Fruit fly (Drosophila melanogaster): ENCODE data around the gene Nhe2.
A peak's percentile ranks its signal among the peaks of the same experiment; 100 is the strongest.

Nhe2 gene

dm6 chr2L:21163311-21163842 lies 59.0 kb downstream of the Nhe2 start, which contains the start of gene Noc2 (continued):
- peak; percentile 7 for TF ChIP-seq CG17359 (tag; optimal IDR thresholded peaks at IDR 0.05)
- TF ChIP-seq row (GFP tag; IDR thresholded peaks at IDR 0.05): peak; percentile 70
- no peak for TF ChIP-seq Myb (GFP tag; optimal IDR thresholded peaks at IDR 0.05)
- peak; percentile 37 for TF ChIP-seq CG15514 (GFP tag; optimal IDR thresholded peaks at IDR 0.05)
- peak; percentile 43 for TF ChIP-seq CG18619 (GFP tag; optimal IDR thresholded peaks at IDR 0.05)
- peak; percentile 5 for TF ChIP-seq D19A (tag; optimal IDR thresholded peaks at IDR 0.05)
- TF ChIP-seq Atf6 (GFP tag; IDR thresholded peaks at IDR 0.05): 0 out of 2 replicates have a peak, but pooled peaks have one; percentile 14
- peak; percentile 23 for TF ChIP-seq BEAF-32 (GFP tag; optimal IDR thresholded peaks at IDR 0.05)
- peak; percentile 54 for TF ChIP-seq Abd-B (GFP tag; optimal IDR thresholded peaks at IDR 0.05)
- TF ChIP-seq Chrac-16 (GFP tag; optimal IDR thresholded peaks at IDR 0.05): peak; percentile 34
- TF ChIP-seq CG13624 (GFP tag; optimal IDR thresholded peaks at IDR 0.05): no peak
- no peak for TF ChIP-seq Dek (tag; optimal IDR thresholded peaks at IDR 0.05)
- TF ChIP-seq CG4617 (GFP tag; optimal IDR thresholded peaks at IDR 0.05; ENCODE audit: borderline replicate concordance): peak; percentile 55
- TF ChIP-seq Hsf (GFP tag; optimal IDR thresholded peaks at IDR 0.05): peak; percentile 43
- peak; percentile 58 for TF ChIP-seq CG14014 (GFP tag; IDR thresholded peaks at IDR 0.05)
- peak; percentile 61 for TF ChIP-seq Ptx1 (GFP tag; IDR thresholded peaks at IDR 0.05)
- TF ChIP-seq Jarid2 (GFP tag; optimal IDR thresholded peaks at IDR 0.05): no peak
- TF ChIP-seq CG6175 (GFP tag; IDR thresholded peaks at IDR 0.05): no peak
- TF ChIP-seq CG17186 (GFP tag; optimal IDR thresholded peaks at IDR 0.05): no peak
- TF ChIP-seq shn (GFP tag; optimal IDR thresholded peaks at IDR 0.05): peak; percentile 10
- TF ChIP-seq CG12104 (GFP tag; optimal IDR thresholded peaks at IDR 0.05): no peak
- no peak for TF ChIP-seq gsb-n (tag; optimal IDR thresholded peaks at IDR 0.05)
- no peak for TF ChIP-seq Six4 (GFP tag; optimal IDR thresholded peaks at IDR 0.05)
- TF ChIP-seq bbx (GFP tag; IDR thresholded peaks at IDR 0.05; ENCODE audit: partially characterized antibody): no peak
- TF ChIP-seq Lhr (GFP tag; optimal IDR thresholded peaks at IDR 0.05): peak; percentile 15
- peak; percentile 96 for TF ChIP-seq dm (GFP tag; optimal IDR thresholded peaks at IDR 0.05)
- peak; percentile 74 for TF ChIP-seq MESR4 (GFP tag; optimal IDR thresholded peaks at IDR 0.05)
- no peak for TF ChIP-seq CG2875 (GFP tag; optimal IDR thresholded peaks at IDR 0.05)
- no peak for TF ChIP-seq slp2 (GFP tag; optimal IDR thresholded peaks at IDR 0.05)
- peak; percentile 66 for TF ChIP-seq lab (GFP tag; optimal IDR thresholded peaks at IDR 0.05)
- TF ChIP-seq CG9215 (GFP tag; IDR thresholded peaks at IDR 0.05): peak; percentile 36; the same call in 1 of the 2 replicates
- peak; percentile 20 for TF ChIP-seq CG6654 (GFP tag; optimal IDR thresholded peaks at IDR 0.05)
- peak; percentile 84 for TF ChIP-seq Med (GFP tag)
- peak; percentile 2 for TF ChIP-seq twi (tag; optimal IDR thresholded peaks at IDR 0.05)
- TF ChIP-seq kni (GFP tag; optimal IDR thresholded peaks at IDR 0.05): no peak
- TF ChIP-seq MBD-R2 (GFP tag; IDR thresholded peaks at IDR 0.05): peak; percentile 63
- TF ChIP-seq CG15479 (GFP tag; optimal IDR thresholded peaks at IDR 0.05): no peak
- 0 out of 2 replicates have a peak, but pooled peaks have one; percentile 39 for TF ChIP-seq CG11696 (GFP tag; IDR thresholded peaks at IDR 0.05)
- TF ChIP-seq Dad (GFP tag; optimal IDR thresholded peaks at IDR 0.05): no peak
- peak; percentile 51 for TF ChIP-seq pum (GFP tag; optimal IDR thresholded peaks at IDR 0.05)
- peak; percentile 8 for TF ChIP-seq CG31388 (GFP tag; optimal IDR thresholded peaks at IDR 0.05)
- no peak for TF ChIP-seq Doc2 (GFP tag; IDR thresholded peaks at IDR 0.05)
- peak; percentile 72; the same call in 1 of the 3 replicates for TF ChIP-seq CG11456 (GFP tag; IDR thresholded peaks at IDR 0.05)
- TF ChIP-seq CG5953 (GFP tag; IDR thresholded peaks at IDR 0.05): no peak
- peak; percentile 17; the same call in 1 of the 2 replicates for TF ChIP-seq CG6689 (GFP tag; IDR thresholded peaks at IDR 0.05)
- no peak for TF ChIP-seq GATAe (GFP tag; conservative IDR thresholded peaks at IDR 0.05)
- TF ChIP-seq CG13287 (GFP tag; IDR thresholded peaks at IDR 0.05; ENCODE audit: partially characterized antibody): no peak
- TF ChIP-seq gcm2 (GFP tag; optimal IDR thresholded peaks at IDR 0.05): no peak
- peak; percentile 27 for TF ChIP-seq unpg (GFP tag; optimal IDR thresholded peaks at IDR 0.05)
- TF ChIP-seq CG9876 (GFP tag; optimal IDR thresholded peaks at IDR 0.05): no peak

All from whole organism, embryonic.